Worm (Caenorhabditis elegans): ENCODE results near the gene F08F8.7.
A peak's percentile ranks its signal among the peaks of the same experiment; 100 is the strongest.

Gene F08F8.7

ce11 chrIII:7335220-7335619 lies 11.7 kb downstream of the F08F8.7 start, which contains the start of gene F56C9.10:
Gene F56C9.10 (minus strand): TSS chrIII:7335316.
- no peak for TF ChIP-seq B0261.1 (tag; optimal IDR thresholded peaks at IDR 0.05)
- TF ChIP-seq xnd-1 (tag; optimal IDR thresholded peaks at IDR 0.05), result no peak
- no peak for TF ChIP-seq T26A5.8 (tag; optimal IDR thresholded peaks at IDR 0.05)
- TF ChIP-seq snpc-1.1 (tag; optimal IDR thresholded peaks at IDR 0.05; ENCODE audit: insufficient read depth), result no peak
- TF ChIP-seq hsf-1 (GFP tag; IDR thresholded peaks at IDR 0.05), result no peak
- no peak for TF ChIP-seq ccch-3 (GFP tag; optimal IDR thresholded peaks at IDR 0.05)
- no peak for TF ChIP-seq B0019.2 (GFP tag; conservative IDR thresholded peaks at IDR 0.05)
- TF ChIP-seq sdz-38 (tag; optimal IDR thresholded peaks at IDR 0.05), result no peak
- TF ChIP-seq Y56A3A.18 (GFP tag; IDR thresholded peaks at IDR 0.05), result no peak
- TF ChIP-seq chd-7 (tag; optimal IDR thresholded peaks at IDR 0.05), result peak; percentile 82
- TF ChIP-seq madf-6 (GFP tag; IDR thresholded peaks at IDR 0.05), result no peak
- TF ChIP-seq lin-35 (GFP tag; optimal IDR thresholded peaks at IDR 0.05), result peak in 1 of 3 experiments; percentile 27
- TF ChIP-seq Y53G8AR.9 (GFP tag; conservative IDR thresholded peaks at IDR 0.05), result peak; percentile 56; the same call in 1 of the 2 replicates
- TF ChIP-seq hlh-26 (GFP tag; conservative IDR thresholded peaks at IDR 0.05), result no peak
- no peak for TF ChIP-seq lag-1 (GFP tag; IDR thresholded peaks at IDR 0.05)
- peak; percentile 16 for TF ChIP-seq ztf-18 (tag; optimal IDR thresholded peaks at IDR 0.05)
- TF ChIP-seq madf-3 (GFP tag; IDR thresholded peaks at IDR 0.05), result peak; percentile 77; the same call in 1 of the 2 replicates
- no peak for TF ChIP-seq ceh-79 (tag; optimal IDR thresholded peaks at IDR 0.05)
- no peak for TF ChIP-seq T07F8.4 (tag; optimal IDR thresholded peaks at IDR 0.05)
- TF ChIP-seq let-526 (GFP tag; IDR thresholded peaks at IDR 0.05), result peak; percentile 51; the same call in 1 of the 2 replicates
- no peak for TF ChIP-seq sea-2 (GFP tag; IDR thresholded peaks at IDR 0.05)
- TF ChIP-seq tlf-1 (GFP tag; optimal IDR thresholded peaks at IDR 0.05), result peak; percentile 67
- peak; percentile 60 for TF ChIP-seq mcd-1 (GFP tag; IDR thresholded peaks at IDR 0.05)
- peak; percentile 83 for TF ChIP-seq nfyb-1 (GFP tag; IDR thresholded peaks at IDR 0.05)
- TF ChIP-seq egl-44 (GFP tag; IDR thresholded peaks at IDR 0.05), result 0 out of 2 replicates have a peak, but pooled peaks have one; percentile 34
- no peak for TF ChIP-seq ceh-40 (GFP tag; IDR thresholded peaks at IDR 0.05)
- TF ChIP-seq snpc-3.4 (tag; optimal IDR thresholded peaks at IDR 0.05), result no peak
- peak; percentile 77 for TF ChIP-seq madf-10 (tag; optimal IDR thresholded peaks at IDR 0.05)
- TF ChIP-seq nhr-120 (GFP tag; IDR thresholded peaks at IDR 0.05), result no peak
- peak; percentile 62 for TF ChIP-seq ztf-26 (tag; optimal IDR thresholded peaks at IDR 0.05)
- no peak for TF ChIP-seq hlh-12 (tag; optimal IDR thresholded peaks at IDR 0.05)
- TF ChIP-seq ztf-3 (GFP tag; optimal IDR thresholded peaks at IDR 0.05), result peak; percentile 42
- no peak for TF ChIP-seq C17E4.6 (GFP tag; IDR thresholded peaks at IDR 0.05)
- TF ChIP-seq ama-1 (optimal IDR thresholded peaks at IDR 0.05), result no peak
- no peak for TF ChIP-seq ama-1 (GFP tag; optimal IDR thresholded peaks at IDR 0.05)
- TF ChIP-seq repo-1 (tag; optimal IDR thresholded peaks at IDR 0.05), result peak; percentile 64
- TF ChIP-seq B0035.1 (tag; optimal IDR thresholded peaks at IDR 0.05), result no peak
- no peak for TF ChIP-seq mel-28 (tag; optimal IDR thresholded peaks at IDR 0.05; ENCODE audit: borderline replicate concordance)
- TF ChIP-seq Y67H2A.10 (GFP tag; conservative IDR thresholded peaks at IDR 0.05), result no peak
- peak; percentile 47 for TF ChIP-seq nhr-90 (tag; optimal IDR thresholded peaks at IDR 0.05)
- TF ChIP-seq F49E8.2 (tag; optimal IDR thresholded peaks at IDR 0.05; ENCODE audit: insufficient read depth), result no peak
- no peak for TF ChIP-seq ztf-25 (GFP tag; IDR thresholded peaks at IDR 0.05)
- no peak for TF ChIP-seq pha-4 (tag; optimal IDR thresholded peaks at IDR 0.05)
- peak; percentile 78 for TF ChIP-seq cebp-1 (GFP tag; IDR thresholded peaks at IDR 0.05)
- TF ChIP-seq cebp-1 (tag; optimal IDR thresholded peaks at IDR 0.05), result peak; percentile 86
- no peak for TF ChIP-seq D2030.7 (GFP tag; IDR thresholded peaks at IDR 0.05)
- TF ChIP-seq ceh-91 (GFP tag; IDR thresholded peaks at IDR 0.05), result no peak
- TF ChIP-seq hrde-1 (tag; optimal IDR thresholded peaks at IDR 0.05; ENCODE audit: borderline replicate concordance), result no peak
- no peak for TF ChIP-seq dpl-1 (GFP tag; optimal IDR thresholded peaks at IDR 0.05)
- no peak for TF ChIP-seq nhr-27 (tag; optimal IDR thresholded peaks at IDR 0.05)

Measured in whole organism, young adult.